Fruit fly (Drosophila melanogaster) whole organism, embryonic: Measurements from ENCODE around the gene CG32816.

Experiments used
- B-H2 ChIP-seq: fragments of 200-800 bp; sonication (Bioruptor generic); optimal IDR thresholded peaks from 2 replicates; lab custom pipeline; 2018; ENCODE audit warnings: missing biosample characterization, mild to moderate bottlenecking, missing genetic modification characterization
- CG10209 ChIP-seq: fragments of 200-800 bp; sonication (Bioruptor generic); optimal IDR thresholded peaks from 3 replicates; lab custom pipeline; 2017; ENCODE audit warnings: missing biosample characterization, mild to moderate bottlenecking, missing genetic modification characterization, missing genetic modification reagents
- CG10274 ChIP-seq: fragments of 200-800 bp; sonication (Bioruptor generic); optimal IDR thresholded peaks from 3 replicates; lab custom pipeline; 2017; ENCODE audit warnings: missing biosample characterization, mild to moderate bottlenecking, missing genetic modification characterization
- CG10565 ChIP-seq: fragments of 200-800 bp; sonication (Bioruptor generic); optimal IDR thresholded peaks from 3 replicates; lab custom pipeline; 2016; ENCODE audit warnings: missing biosample characterization, mild to moderate bottlenecking, missing genetic modification characterization
- CG11093 ChIP-seq: fragments of 200-800 bp; sonication (Bioruptor generic); IDR thresholded peaks from 3 replicates; pipeline ENCODE4 v1.3.6; 2022; ENCODE audit warnings: missing biosample characterization, missing genetic modification characterization
- CG11398 ChIP-seq: fragments of 200-800 bp; sonication (Bioruptor generic); optimal IDR thresholded peaks from 2 replicates; lab custom pipeline; 2016; ENCODE audit warnings: missing biosample characterization, missing genetic modification characterization
- CG12769 ChIP-seq: fragments of 200-800 bp; sonication (Bioruptor generic); optimal IDR thresholded peaks from 2 replicates; lab custom pipeline; 2019; ENCODE audit warnings: missing biosample characterization, mild to moderate bottlenecking, missing genetic modification characterization, moderate library complexity
- CG13775 ChIP-seq: fragments of 200-800 bp; sonication (Bioruptor generic); optimal IDR thresholded peaks from 3 replicates; lab custom pipeline; 2017; ENCODE audit warnings: missing biosample characterization, mild to moderate bottlenecking, missing genetic modification characterization
- CG15601 ChIP-seq: fragments of 200-800 bp; sonication (Bioruptor generic); optimal IDR thresholded peaks from 3 replicates; lab custom pipeline; 2019; ENCODE audit warnings: missing biosample characterization, mild to moderate bottlenecking, missing genetic modification characterization, moderate library complexity
- CG17359 ChIP-seq: fragments of 200-800 bp; sonication (Bioruptor generic); optimal IDR thresholded peaks from 3 replicates; lab custom pipeline; 2018; ENCODE audit warnings: missing biosample characterization, mild to moderate bottlenecking, missing genetic modification characterization, moderate library complexity
- CG17361 ChIP-seq: fragments of 200-800 bp; sonication (Bioruptor generic); IDR thresholded peaks from 3 replicates; pipeline ENCODE4 v1.3.6; 2022; ENCODE audit warnings: missing biosample characterization, missing genetic modification characterization
- CG1792 ChIP-seq: fragments of 200-800 bp; sonication (Bioruptor generic); optimal IDR thresholded peaks from 2 replicates; lab custom pipeline; 2016; ENCODE audit warnings: missing biosample characterization, missing genetic modification characterization
- CG2712 ChIP-seq: fragments of 200-800 bp; optimal IDR thresholded peaks from 3 replicates; lab custom pipeline; 2019; ENCODE audit warnings: missing biosample characterization, mild to moderate bottlenecking, missing genetic modification characterization, moderate library complexity
- CG3838 ChIP-seq: fragments of 200-800 bp; sonication (Bioruptor generic); optimal IDR thresholded peaks from 3 replicates; lab custom pipeline; 2016; ENCODE audit warnings: missing biosample characterization, missing genetic modification characterization
- CG3995 ChIP-seq: fragments of 200-800 bp; sonication (Bioruptor generic); optimal IDR thresholded peaks from 3 replicates; lab custom pipeline; 2016; ENCODE audit warnings: missing biosample characterization, missing genetic modification characterization
- CG4282 ChIP-seq: fragments of 200-800 bp; sonication (Bioruptor generic); optimal IDR thresholded peaks from 2 replicates; lab custom pipeline; 2016; ENCODE audit warnings: missing biosample characterization, missing genetic modification characterization
- CG4820 ChIP-seq: fragments of 200-800 bp; sonication (Bioruptor generic); optimal IDR thresholded peaks from 3 replicates; lab custom pipeline; 2016; ENCODE audit warnings: missing biosample characterization, missing genetic modification characterization
- CG6689 ChIP-seq: fragments of 200-800 bp; sonication (Bioruptor generic); IDR thresholded peaks from 2 replicates; pipeline ENCODE4 v1.3.6; 2022; ENCODE audit warnings: missing biosample characterization, missing genetic modification characterization
- CG8281 ChIP-seq: fragments of 200-800 bp; sonication (Bioruptor generic); optimal IDR thresholded peaks from 2 replicates; lab custom pipeline; 2018; ENCODE audit warnings: missing biosample characterization, mild to moderate bottlenecking, missing genetic modification characterization, moderate library complexity
- CTCF ChIP-seq: fragments of 200-800 bp; sonication (Bioruptor generic); optimal IDR thresholded peaks from 2 replicates; lab custom pipeline; 2017; ENCODE audit warnings: missing biosample characterization, mild to moderate bottlenecking, missing genetic modification characterization, moderate library complexity
- Camta ChIP-seq: fragments of 200-800 bp; sonication (Bioruptor generic); optimal IDR thresholded peaks from 2 replicates; lab custom pipeline; 2016; ENCODE audit warnings: missing biosample characterization, missing genetic modification characterization
- CrebB ChIP-seq: fragments of 200-800 bp; sonication (Bioruptor generic); optimal IDR thresholded peaks from 3 replicates; lab custom pipeline; 2018; ENCODE audit warnings: missing biosample characterization, mild to moderate bottlenecking, missing genetic modification characterization
- Dfd ChIP-seq, 2 experiments: fragments of >200 bp; optimal IDR thresholded peaks; 2 replicates each; lab custom pipeline; 2017; ENCODE audit warnings: missing biosample characterization in 2 of 2, missing genetic modification characterization in 2 of 2
- Dip3 ChIP-seq: fragments of 200-800 bp; sonication (Bioruptor generic); optimal IDR thresholded peaks from 3 replicates; lab custom pipeline; 2016; ENCODE audit warnings: missing biosample characterization, missing genetic modification characterization
- Drgx ChIP-seq: fragments of 200-800 bp; sonication (Bioruptor generic); IDR thresholded peaks from 2 replicates; pipeline ENCODE4 v1.3.6; 2022; ENCODE audit warnings: missing biosample characterization, missing genetic modification characterization
- Elba2 ChIP-seq: fragments of 200-800 bp; sonication (Bioruptor generic); optimal IDR thresholded peaks from 3 replicates; lab custom pipeline; 2016; ENCODE audit warnings: missing biosample characterization, missing genetic modification characterization
- Hr51 ChIP-seq, 2 experiments: fragments of 200-800 bp; sonication (Bioruptor generic); optimal IDR thresholded peaks; 2 replicates in 1 of 2; 3 replicates in 1 of 2; lab custom pipeline; 2016 to 2018; ENCODE audit warnings: missing biosample characterization in 2 of 2, missing genetic modification characterization in 2 of 2, mild to moderate bottlenecking in 1 of 2, moderate library complexity in 1 of 2
- Jarid2 ChIP-seq: fragments of 200-800 bp; sonication (Bioruptor generic); optimal IDR thresholded peaks from 3 replicates; lab custom pipeline; 2017; ENCODE audit warnings: mild to moderate bottlenecking, missing biosample characterization, missing genetic modification reagents, missing genetic modification characterization
- Nf-YC ChIP-seq: fragments of 200-800 bp; optimal IDR thresholded peaks from 3 replicates; lab custom pipeline; 2019; ENCODE audit warnings: missing biosample characterization, mild to moderate bottlenecking, missing genetic modification characterization, moderate library complexity
- TFAM ChIP-seq: fragments of 200-800 bp; sonication (Bioruptor generic); optimal IDR thresholded peaks from 2 replicates; lab custom pipeline; 2017; ENCODE audit warnings: missing biosample characterization, missing genetic modification characterization, inconsistent platforms
- Trl ChIP-seq, 3 experiments: fragments of >200 bp in 2 of 3; fragments of 200-800 bp in 1 of 3; sonication (Bioruptor generic) in 1 of 3; optimal IDR thresholded peaks; 2 replicates in 1 of 3; 3 replicates in 2 of 3; lab custom pipeline; 2016 to 2017; ENCODE audit warnings: missing biosample characterization in 1 of 3, missing genetic modification characterization in 1 of 3
- bigmax ChIP-seq: fragments of 200-800 bp; sonication (Bioruptor generic); optimal IDR thresholded peaks from 2 replicates; lab custom pipeline; 2018; ENCODE audit warnings: missing biosample characterization, mild to moderate bottlenecking, missing genetic modification characterization
- cad ChIP-seq: fragments of >200 bp; optimal IDR thresholded peaks from 2 replicates; lab custom pipeline; 2017; ENCODE audit warnings: missing biosample characterization, missing genetic modification characterization
- cato ChIP-seq: fragments of 200-800 bp; sonication (Bioruptor generic); optimal IDR thresholded peaks from 2 replicates; lab custom pipeline; 2016; ENCODE audit warnings: missing biosample characterization, missing genetic modification characterization, borderline replicate concordance
- chif ChIP-seq, 2 experiments: fragments of 200-800 bp; sonication (Bioruptor generic); optimal IDR thresholded peaks; 3 replicates each; lab custom pipeline; 2016; ENCODE audit warnings: missing biosample characterization in 2 of 2, missing genetic modification characterization in 2 of 2
- esg ChIP-seq: fragments of 200-800 bp; sonication (Bioruptor generic); conservative IDR thresholded peaks from 2 replicates; pipeline ENCODE4 v1.3.6; 2022; ENCODE audit warnings: missing biosample characterization, missing genetic modification characterization
- ftz-f1 ChIP-seq: fragments of 200-800 bp; sonication (Bioruptor generic); optimal IDR thresholded peaks from 2 replicates; lab custom pipeline; 2016; ENCODE audit warnings: missing biosample characterization, missing genetic modification characterization
- grau ChIP-seq: fragments of 200-800 bp; optimal IDR thresholded peaks from 3 replicates; lab custom pipeline; 2019; ENCODE audit warnings: missing biosample characterization, mild to moderate bottlenecking, missing genetic modification characterization, moderate library complexity
- hb ChIP-seq: fragments of 200-800 bp; sonication (Bioruptor generic); IDR thresholded peaks from 3 replicates; pipeline ENCODE4 v1.3.6; 2022; ENCODE audit warnings: missing biosample characterization, missing genetic modification characterization; ENCODE audit not compliant: partially characterized antibody
- her ChIP-seq: fragments of 200-800 bp; sonication (Bioruptor generic); optimal IDR thresholded peaks from 2 replicates; lab custom pipeline; 2016; ENCODE audit warnings: missing biosample characterization, missing genetic modification characterization
- lmd ChIP-seq: fragments of 200-800 bp; sonication (Bioruptor generic); IDR thresholded peaks from 2 replicates; pipeline ENCODE4 v1.3.6; 2022; ENCODE audit warnings: missing biosample characterization, missing genetic modification characterization
- lov ChIP-seq, 2 experiments: fragments of 200-800 bp in 1 of 2; fragments of >200 bp in 1 of 2; sonication (Bioruptor generic) in 1 of 2; IDR thresholded peaks in 1 of 2; optimal IDR thresholded peaks in 1 of 2; 2 replicates in 1 of 2; 3 replicates in 1 of 2; pipeline versions ENCODE4 v1.3.6 to Lab custom; 2017 to 2022; ENCODE audit warnings: missing biosample characterization in 1 of 2, missing genetic modification characterization in 1 of 2
- phol ChIP-seq: fragments of 200-800 bp; sonication (Bioruptor generic); optimal IDR thresholded peaks from 3 replicates; lab custom pipeline; 2018; ENCODE audit warnings: missing biosample characterization, mild to moderate bottlenecking, missing genetic modification characterization, moderate library complexity
- prd ChIP-seq, 3 experiments: fragments of >200 bp in 2 of 3; fragments of 200-800 bp in 1 of 3; sonication (Bioruptor generic) in 1 of 3; optimal IDR thresholded peaks in 2 of 3; IDR thresholded peaks in 1 of 3; 2 replicates in 2 of 3; 3 replicates in 1 of 3; pipeline versions ENCODE4 v1.3.6 to Lab custom; 2017 to 2022; ENCODE audit warnings: missing biosample characterization in 1 of 3, missing genetic modification characterization in 1 of 3
- seq ChIP-seq: fragments of 200-800 bp; sonication (Bioruptor generic); IDR thresholded peaks from 2 replicates; pipeline ENCODE4 v1.3.6; 2022; ENCODE audit warnings: missing biosample characterization, missing genetic modification characterization
- sug ChIP-seq: fragments of 200-800 bp; optimal IDR thresholded peaks from 2 replicates; lab custom pipeline; 2019; ENCODE audit warnings: missing biosample characterization, mild to moderate bottlenecking, missing genetic modification characterization, moderate library complexity
- toy ChIP-seq: fragments of 200-800 bp; sonication (Bioruptor generic); IDR thresholded peaks from 2 replicates; pipeline ENCODE4 v1.3.6; 2022; ENCODE audit warnings: missing biosample characterization, missing genetic modification characterization
- ttk ChIP-seq: fragments of 200-800 bp; sonication (Bioruptor generic); IDR thresholded peaks from 2 replicates; pipeline ENCODE4 v2.1.2; 2022; ENCODE audit warnings: missing biosample characterization, missing genetic modification characterization

CG32816 gene

DNA sequence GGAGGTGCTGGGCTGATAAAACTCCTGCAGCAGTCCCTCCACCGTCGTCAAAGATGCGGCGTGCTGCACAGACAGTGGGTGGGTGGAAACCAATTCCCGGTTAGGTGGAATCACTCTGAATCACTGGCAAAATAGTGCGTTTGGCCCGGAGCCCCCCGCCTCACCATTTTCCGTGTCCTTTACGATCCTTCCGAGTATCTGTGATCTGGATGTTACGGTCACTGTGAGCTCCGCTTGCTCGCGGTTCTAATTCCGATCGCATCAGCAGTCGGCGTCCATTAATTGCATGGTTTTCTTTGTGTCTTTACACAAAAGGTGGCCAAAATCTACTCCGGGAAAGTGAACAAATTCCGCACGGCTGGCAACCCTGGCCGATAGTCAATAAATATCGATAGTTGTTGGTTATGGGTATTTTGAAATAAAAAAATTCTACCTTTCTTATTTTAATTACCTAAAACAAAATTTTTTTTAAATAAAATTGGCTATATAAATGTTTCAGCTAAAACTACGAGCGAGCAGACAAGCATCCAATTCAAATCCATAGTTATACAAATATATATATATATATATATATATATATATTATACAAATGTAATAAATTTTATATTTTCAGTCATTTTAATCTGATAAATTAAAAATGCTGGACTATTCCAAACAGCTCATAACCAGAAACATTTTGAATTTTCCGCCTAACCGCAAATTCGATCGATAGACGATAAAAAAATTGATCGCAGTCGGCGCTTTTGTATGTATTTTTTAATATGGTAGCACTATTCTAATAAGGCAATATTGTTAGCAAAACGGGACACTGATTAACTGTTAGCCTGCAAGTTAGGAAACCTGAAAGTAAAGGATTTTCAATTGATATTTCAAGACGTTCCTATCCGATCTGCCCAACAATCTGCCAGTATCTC, 6.0 kb upstream of the CG32816 start, which contains the start of the genes ebo and CG13373 (continued):
- no peak for TF ChIP-seq Trl (optimal IDR thresholded peaks at IDR 0.05; lab: Kevin White, UChicago)
- TF ChIP-seq Trl (GFP tag; optimal IDR thresholded peaks at IDR 0.05; lab: Kevin White, UChicago), result no peak
- TF ChIP-seq Dfd (GFP tag; optimal IDR thresholded peaks at IDR 0.05; lab: Kevin White, UChicago), result no peak
- no peak; the same call in 2 of the 3 replicates for TF ChIP-seq CG17361 (GFP tag; lab: Robert Waterston, UW)
- no peak for TF ChIP-seq hb
- no peak for TF ChIP-seq lov (optimal IDR thresholded peaks at IDR 0.05; lab: Kevin White, UChicago)
- no peak for TF ChIP-seq lov (GFP tag; IDR thresholded peaks at IDR 0.05; lab: Robert Waterston, UW)
- peak; percentile 48 for TF ChIP-seq CG6689 (GFP tag; lab: Robert Waterston, UW)
- TF ChIP-seq CG15601 (tag; lab: Kevin White, UChicago), result peak; percentile 15
- TF ChIP-seq seq, result no peak
- no peak for TF ChIP-seq Camta
- no peak for TF ChIP-seq esg (GFP tag; lab: Robert Waterston, UW)
- no peak for TF ChIP-seq Nf-YC (tag; lab: Kevin White, UChicago)
- TF ChIP-seq phol, result peak; percentile 34
- no peak for TF ChIP-seq CG10209 (GFP tag; lab: Kevin White, UChicago)
- no peak for TF ChIP-seq ftz-f1 (GFP tag; lab: Kevin White, UChicago)
- peak; percentile 58 for TF ChIP-seq grau (tag; lab: Kevin White, UChicago)
- peak; percentile 23 for TF ChIP-seq Dip3 (GFP tag; lab: Kevin White, UChicago)
- no peak for TF ChIP-seq CG11398 (GFP tag; lab: Kevin White, UChicago)
- TF ChIP-seq Drgx (GFP tag; lab: Robert Waterston, UW), result 0 out of 2 replicates have a peak, but pooled peaks have one; percentile 37
- peak; percentile 44 for TF ChIP-seq CG17359 (tag; lab: Kevin White, UChicago)
- peak; percentile 16 for TF ChIP-seq CG13775 (GFP tag; lab: Kevin White, UChicago)
- TF ChIP-seq chif (GFP tag; optimal IDR thresholded peaks at IDR 0.05; lab: Kevin White, UChicago), result no peak
- no peak for TF ChIP-seq CG11093 (GFP tag; lab: Robert Waterston, UW)
- TF ChIP-seq cad, result no peak
- peak; percentile 28; the same call in 1 of the 2 replicates for TF ChIP-seq lmd (GFP tag; lab: Robert Waterston, UW)
- TF ChIP-seq CG4820 (GFP tag; lab: Kevin White, UChicago), result no peak
- TF ChIP-seq CG3838 (GFP tag; lab: Kevin White, UChicago), result no peak
- no peak for TF ChIP-seq CG12769 (tag; lab: Kevin White, UChicago)
- no peak for TF ChIP-seq prd (optimal IDR thresholded peaks at IDR 0.05; lab: Kevin White, UChicago)
- peak; percentile 24; the same call in 2 of the 3 replicates for TF ChIP-seq prd (GFP tag; IDR thresholded peaks at IDR 0.05; lab: Robert Waterston, UW)
- TF ChIP-seq CG1792, result no peak
- no peak for TF ChIP-seq Hr51 (GFP tag; optimal IDR thresholded peaks at IDR 0.05; lab: Kevin White, UChicago)
- TF ChIP-seq toy, result no peak
- TF ChIP-seq CTCF (GFP tag; lab: Kevin White, UChicago), result no peak
- TF ChIP-seq CG2712, result no peak
- TF ChIP-seq bigmax (GFP tag; lab: Kevin White, UChicago), result no peak
- TF ChIP-seq TFAM (GFP tag; lab: Kevin White, UChicago), result no peak
- no peak for TF ChIP-seq CG8281 (tag; lab: Kevin White, UChicago)
- no peak for TF ChIP-seq ttk (GFP tag; lab: Robert Waterston, UW)
- TF ChIP-seq cato (GFP tag; lab: Kevin White, UChicago), result no peak
- no peak for TF ChIP-seq CG10274
- no peak for TF ChIP-seq CG10565 (GFP tag; lab: Kevin White, UChicago)
- no peak for TF ChIP-seq her (GFP tag; lab: Kevin White, UChicago)
- no peak for TF ChIP-seq CrebB
- TF ChIP-seq B-H2 (GFP tag; lab: Kevin White, UChicago), result no peak
- no peak for TF ChIP-seq CG4282
- TF ChIP-seq sug (tag; lab: Kevin White, UChicago), result no peak
- peak; percentile 39 for TF ChIP-seq Elba2 (GFP tag; lab: Kevin White, UChicago)
- TF ChIP-seq Jarid2 (GFP tag; lab: Kevin White, UChicago), result no peak
- no peak for TF ChIP-seq CG3995 (GFP tag; lab: Kevin White, UChicago)
